Fruit fly (Drosophila melanogaster) Kc167 (cell line): ENCODE results near the gene CG43292.
"Not testable (repeated sequence)": the region's sequence is repeated elsewhere in the genome, so short reads cannot be mapped to it uniquely, and the experiment has no call there.

Experiments used
- Myc ChIP-seq: fragments of >200 bp; optimal IDR thresholded peaks from 2 replicates; lab custom pipeline; 2017; ENCODE audit warnings: missing external identifiers
- Sin3A ChIP-seq: fragments of >200 bp; optimal IDR thresholded peaks from 2 replicates; lab custom pipeline; 2018; ENCODE audit warnings: missing external identifiers
- h ChIP-seq: fragments of >200 bp; optimal IDR thresholded peaks from 3 replicates; lab custom pipeline; 2018; ENCODE audit warnings: missing external identifiers
- insv ChIP-seq: fragments of >200 bp; optimal IDR thresholded peaks from 3 replicates; lab custom pipeline; 2018; ENCODE audit warnings: missing external identifiers
- psq ChIP-seq: fragments of >200 bp; optimal IDR thresholded peaks from 2 replicates; lab custom pipeline; 2017; ENCODE audit warnings: missing external identifiers
- ttk ChIP-seq: sonication (Bioruptor generic); optimal IDR thresholded peaks from 2 replicates; lab custom pipeline; 2017; ENCODE audit warnings: missing external identifiers

CG43292 gene

dm6 chr3L:7465209-7465608 lies 10.2 kb upstream of the CG43292 start, which contains the start of the genes CG42660, CG42661 and Tsp66A:
TSS of gene CG42660 (plus strand) at chr3L:7465509.
TSS of gene CG42661 (plus strand) at chr3L:7465509.
TSS of gene Tsp66A (plus strand) at chr3L:7465509.
- no peak for TF ChIP-seq h (lab: Kevin White, UChicago)
- TF ChIP-seq Sin3A (lab: Kevin White, UChicago), result no peak
- no peak for TF ChIP-seq psq (lab: Kevin White, UChicago)
- TF ChIP-seq insv (lab: Kevin White, UChicago), result no peak
- TF ChIP-seq ttk (lab: Kevin White, UChicago), result no peak
- TF ChIP-seq Myc, result no peak

- no peak for TF ChIP-seq ttk (lab: Kevin White, UChicago)
Measured at dm6 chr3L:7470202-7470601, 5.2 kb upstream of the CG43292 start, which contains the start of gene CG8543. TSS of gene CG8543 (minus strand) at chr3L:7470302.

dm6 chr3L:7471259-7471658 lies 4.1 kb upstream of the CG43292 start, which contains the start of gene CG8541:
TSS of gene CG8541 (plus strand) at chr3L:7471559.
- no peak for TF ChIP-seq ttk (lab: Kevin White, UChicago)
- TF ChIP-seq insv (lab: Kevin White, UChicago), result no peak
- TF ChIP-seq h (lab: Kevin White, UChicago), result no peak
- TF ChIP-seq Myc, result no peak
- no peak for TF ChIP-seq psq (lab: Kevin White, UChicago)
- no peak for TF ChIP-seq Sin3A (lab: Kevin White, UChicago)

- TF ChIP-seq h (lab: Kevin White, UChicago), result no peak
- TF ChIP-seq insv (lab: Kevin White, UChicago), result no peak
- TF ChIP-seq Myc, result no peak
- TF ChIP-seq Sin3A (lab: Kevin White, UChicago), result no peak
- TF ChIP-seq ttk (lab: Kevin White, UChicago), result no peak
- no peak for TF ChIP-seq psq (lab: Kevin White, UChicago)
Measured at dm6 chr3L:7485667-7486066, 10.3 kb downstream of the CG43292 start, which contains the start of gene mthl6. TSS of gene mthl6 (plus strand) at chr3L:7485967.

- TF ChIP-seq ttk (lab: Kevin White, UChicago), result no peak
- no peak for TF ChIP-seq h (lab: Kevin White, UChicago)
- TF ChIP-seq psq (lab: Kevin White, UChicago), result no peak
- TF ChIP-seq insv (lab: Kevin White, UChicago), result no peak
Measured at dm6 chr3L:7491564-7491963, 16.2 kb downstream of the CG43292 start, which contains the start of gene Cyp316a1. TSS of gene Cyp316a1 (plus strand) at chr3L:7491864.

- TF ChIP-seq h (lab: Kevin White, UChicago) (no peak), Sin3A (lab: Kevin White, UChicago) (no peak), psq (lab: Kevin White, UChicago) (no peak), insv (lab: Kevin White, UChicago) (no peak)
Measured at dm6 chr3L:7496097-7496496, 20.7 kb downstream of the CG43292 start, which contains the start of gene Cyp4d8. TSS of gene Cyp4d8 (minus strand) at chr3L:7496197.

- TF ChIP-seq Sin3A, ttk, insv (lab: Kevin White, UChicago): not testable (repeated sequence)
Measured at dm6 chr3L:7498731-7499130, 23.4 kb downstream of the CG43292 start, which contains the start of gene CG8539. TSS of gene CG8539 (minus strand) at chr3L:7498831.

- TF ChIP-seq insv (lab: Kevin White, UChicago) (no peak), Myc (no peak), ttk (lab: Kevin White, UChicago) (no peak), Sin3A (lab: Kevin White, UChicago) (no peak), h (lab: Kevin White, UChicago) (no peak)
Measured at dm6 chr3L:7506117-7506516, 30.7 kb downstream of the CG43292 start, which contains the start of gene CG7548. TSS of gene CG7548 (minus strand) at chr3L:7506217.

- TF ChIP-seq h (lab: Kevin White, UChicago) (no peak), insv (lab: Kevin White, UChicago) (no peak), Myc (no peak), Sin3A (lab: Kevin White, UChicago) (no peak), ttk (lab: Kevin White, UChicago) (no peak), psq (lab: Kevin White, UChicago) (no peak)
Measured at dm6 chr3L:7510414-7511384, 35.3 kb downstream of the CG43292 start, which contains the start of gene CG7546. TSS of gene CG7546 (plus strand) at chr3L:7510986.

- TF ChIP-seq insv (lab: Kevin White, UChicago), result no peak
- TF ChIP-seq Myc, result no peak
- TF ChIP-seq Sin3A (lab: Kevin White, UChicago), result no peak
- TF ChIP-seq ttk (lab: Kevin White, UChicago), result no peak
- TF ChIP-seq h (lab: Kevin White, UChicago), result no peak
- no peak for TF ChIP-seq psq (lab: Kevin White, UChicago)
Measured at dm6 chr3L:7518351-7519102, 43.2 kb downstream of the CG43292 start, which contains the start of gene ltl. TSS of gene ltl (plus strand) at chr3L:7518997.

- TF ChIP-seq Myc (no peak), insv (lab: Kevin White, UChicago) (no peak), Sin3A (lab: Kevin White, UChicago) (no peak), h (lab: Kevin White, UChicago) (no peak), psq (lab: Kevin White, UChicago) (no peak)
Measured at dm6 chr3L:7519219-7519618, 43.8 kb downstream of the CG43292 start.
